Worm (Caenorhabditis elegans) whole organism, L2 larva: Measurements from ENCODE around the gene rfk-1.

ENCODE experiments used
- elt-3 ChIP-seq: sonication (generic microtip); optimal IDR thresholded peaks from 2 replicates; lab custom pipeline; 2017; ENCODE audit warnings: missing biosample characterization, missing genetic modification characterization
- lsy-2 ChIP-seq, 2 experiments: fragments of 150-350 bp in 1 of 2; sonication (generic microtip) in 1 of 2; optimal IDR thresholded peaks; 2 replicates each; lab custom pipeline; 2014 to 2017; ENCODE audit warnings: missing biosample characterization in 2 of 2, missing genetic modification characterization in 2 of 2
- nhr-23 ChIP-seq: fragments of 150-350 bp; optimal IDR thresholded peaks from 2 replicates; lab custom pipeline; 2014; ENCODE audit warnings: missing biosample characterization, missing genetic modification reagents, missing genetic modification characterization
- unc-62 ChIP-seq: fragments of 150-350 bp; optimal IDR thresholded peaks from 2 replicates; lab custom pipeline; 2014; ENCODE audit warnings: missing biosample characterization, missing genetic modification reagents, missing genetic modification characterization
- ztf-4 ChIP-seq: fragments of 150-350 bp; optimal IDR thresholded peaks from 2 replicates; lab custom pipeline; 2014; ENCODE audit warnings: missing biosample characterization, missing genetic modification characterization

DNA sequence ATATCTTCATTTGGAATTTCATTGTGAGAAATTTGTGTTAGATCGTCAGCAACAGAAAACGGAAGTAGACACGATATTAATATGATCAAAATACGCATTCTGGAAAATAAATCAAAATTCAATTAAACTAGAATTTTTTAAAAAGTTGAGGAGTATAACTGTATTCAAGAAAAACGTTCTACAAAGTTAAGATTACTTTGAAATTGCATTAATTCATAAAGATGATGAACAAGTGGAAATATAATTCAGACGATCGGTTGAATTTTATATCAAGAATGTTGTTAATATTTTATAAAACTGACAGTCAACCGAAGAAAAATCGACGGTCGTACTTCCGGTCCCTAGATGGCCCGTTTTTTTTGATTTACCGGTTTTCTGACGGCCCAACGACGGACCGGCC is 43.7 kb upstream of the rfk-1 start, which contains the start of gene F01D4.8:
- TF ChIP-seq nhr-23 (tag; lab: Kevin White, UChicago) (no peak), ztf-4 (tag; lab: Kevin White, UChicago) (no peak), lsy-2 (tag; optimal IDR thresholded peaks at IDR 0.05; lab: Kevin White, UChicago) (no peak), elt-3 (tag; lab: Kevin White, UChicago) (no peak), unc-62 (no peak)
